Fruit fly (Drosophila melanogaster): ENCODE data around the gene CG13051.
A peak's percentile ranks its signal among the peaks of the same experiment; 100 is the strongest.

The CG13051 gene

DNA sequence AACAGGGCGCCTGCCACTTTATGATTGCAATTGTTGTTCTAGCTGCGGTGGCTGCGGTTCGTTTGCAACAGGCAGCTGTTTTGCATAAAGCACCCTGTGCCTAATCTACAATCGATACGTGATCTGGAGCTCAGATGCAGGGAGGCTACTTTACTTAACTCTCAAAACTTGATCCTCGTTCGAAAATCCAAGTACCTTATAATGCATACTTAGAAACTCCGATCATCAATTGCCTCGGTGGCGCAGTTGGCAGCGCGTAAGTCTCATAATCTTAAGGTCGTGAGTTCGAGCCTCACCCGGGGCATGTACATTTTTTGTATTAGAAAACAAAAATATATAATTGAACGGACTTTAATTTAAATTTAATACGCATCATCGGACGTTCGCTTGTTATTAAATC lies 43.1 kb downstream of the CG13051 start:
- TF ChIP-seq Abd-B (GFP tag; optimal IDR thresholded peaks at IDR 0.05), result no peak
- no peak for TF ChIP-seq N (GFP tag; optimal IDR thresholded peaks at IDR 0.05)
- no peak for TF ChIP-seq lola (GFP tag; optimal IDR thresholded peaks at IDR 0.05)
- no peak for TF ChIP-seq Dfd (GFP tag; optimal IDR thresholded peaks at IDR 0.05)
- TF ChIP-seq dl (GFP tag; optimal IDR thresholded peaks at IDR 0.05; ENCODE audit: insufficient read depth in 1 of 2, partially characterized antibody in 2 of 2), result no peak

DNA sequence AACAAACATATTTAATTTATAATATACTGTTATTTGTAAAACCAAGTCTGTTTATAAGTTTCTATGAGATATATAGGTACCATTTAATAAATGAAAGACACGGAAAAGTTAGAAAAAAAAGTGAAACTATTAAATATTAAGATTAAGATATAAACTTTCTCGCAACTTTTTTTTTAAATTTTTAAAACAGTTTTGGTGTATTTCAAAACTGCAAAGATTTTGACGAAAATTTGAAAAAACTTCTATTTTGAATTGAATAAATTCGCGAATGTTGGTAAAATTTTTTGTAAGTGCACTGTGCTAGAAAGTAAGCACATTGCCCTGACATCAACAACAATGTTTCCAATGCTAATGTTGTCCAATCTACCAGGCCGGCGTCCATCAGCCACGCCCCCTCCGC lies 43.6 kb downstream of the CG13051 start:
- TF ChIP-seq sage (GFP tag; optimal IDR thresholded peaks at IDR 0.05) (no peak), woc (GFP tag; optimal IDR thresholded peaks at IDR 0.05) (no peak), Hr78 (GFP tag; optimal IDR thresholded peaks at IDR 0.05) (no peak)

DNA sequence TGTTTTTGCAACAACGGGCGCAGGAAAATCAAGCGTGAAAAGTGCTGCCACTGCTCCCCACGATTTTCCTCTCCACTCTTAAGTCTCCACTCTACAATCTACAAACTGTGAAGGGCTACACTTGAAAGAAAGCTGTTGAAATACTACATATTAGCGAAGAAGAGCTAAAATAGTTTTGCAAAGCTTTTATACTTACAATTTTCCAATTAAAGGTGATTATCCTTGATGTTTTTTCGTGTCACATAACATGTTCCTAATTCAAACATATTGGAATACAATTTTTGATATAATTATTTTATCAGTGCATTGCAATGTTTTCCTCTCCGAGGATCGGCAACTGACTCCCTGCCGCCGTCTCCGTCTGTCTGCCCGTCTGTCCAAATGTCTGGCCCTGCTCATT lies 47.0 kb downstream of the CG13051 start:
- TF ChIP-seq ey (GFP tag; optimal IDR thresholded peaks at IDR 0.05) (no peak), fru (GFP tag; optimal IDR thresholded peaks at IDR 0.05) (peak; percentile 17)

DNA sequence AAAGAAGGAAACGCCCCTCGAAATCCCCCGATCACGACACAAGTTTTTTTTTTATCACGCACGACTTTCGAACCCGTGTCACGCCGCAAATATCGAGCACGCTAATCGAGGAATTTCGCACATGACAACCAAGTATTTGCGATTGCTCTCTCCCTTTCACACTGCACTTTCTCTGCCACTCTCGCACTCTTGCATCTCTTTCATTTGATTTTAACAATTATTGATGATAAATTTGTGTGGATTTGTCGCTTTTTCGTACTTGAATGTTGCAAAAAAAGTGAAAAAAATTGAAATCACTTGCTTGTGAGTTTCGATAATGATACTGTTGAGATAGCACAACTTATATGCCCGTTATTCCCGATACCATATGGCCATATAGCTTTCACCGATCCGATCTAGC lies 47.7 kb downstream of the CG13051 start, which contains the start of gene CG13073:
Gene CG13073, minus strand, starts transcription at position 101 of the 400 bp plus-strand sequence.
- TF ChIP-seq CG9705 (GFP tag; optimal IDR thresholded peaks at IDR 0.05) (no peak), Hr78 (GFP tag; optimal IDR thresholded peaks at IDR 0.05) (no peak), Sp1 (GFP tag; optimal IDR thresholded peaks at IDR 0.05) (no peak), dmrt93B (GFP tag; optimal IDR thresholded peaks at IDR 0.05) (no peak), Abd-B (GFP tag; optimal IDR thresholded peaks at IDR 0.05) (no peak), CG32264 (GFP tag; optimal IDR thresholded peaks at IDR 0.05) (no peak), Hnf4 (GFP tag; optimal IDR thresholded peaks at IDR 0.05) (no peak), pan (optimal IDR thresholded peaks at IDR 0.05) (no peak)

DNA sequence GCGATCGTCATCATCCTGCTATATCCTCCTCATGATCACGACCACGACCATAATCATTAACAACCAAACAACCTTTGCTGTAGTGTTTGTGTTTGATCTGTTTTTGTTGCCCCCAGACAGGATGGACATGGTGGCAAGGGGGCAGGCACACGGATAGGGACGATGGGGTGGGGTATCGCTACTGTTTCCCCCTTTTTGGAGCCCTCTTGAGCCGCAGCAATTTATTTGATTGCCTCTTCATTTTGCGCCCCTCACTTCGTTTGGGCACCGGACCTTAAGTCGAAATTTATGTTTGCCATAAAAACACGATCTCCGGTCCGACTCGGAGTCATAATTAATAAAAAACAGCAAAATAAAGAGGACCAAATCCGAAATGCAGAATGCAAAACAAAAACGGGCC lies 49.1 kb downstream of the CG13051 start:
- TF ChIP-seq GATAd (GFP tag; optimal IDR thresholded peaks at IDR 0.05) (no peak), fru (GFP tag; optimal IDR thresholded peaks at IDR 0.05) (peak; percentile 39), woc (GFP tag; optimal IDR thresholded peaks at IDR 0.05) (no peak), Sp1 (GFP tag; optimal IDR thresholded peaks at IDR 0.05) (peak; percentile 4), rgr (GFP tag; optimal IDR thresholded peaks at IDR 0.05) (no peak), foxo (GFP tag; optimal IDR thresholded peaks at IDR 0.05) (no peak), br (GFP tag; optimal IDR thresholded peaks at IDR 0.05) (peak; percentile 7), sv (GFP tag; optimal IDR thresholded peaks at IDR 0.05) (no peak), CrebA (GFP tag; optimal IDR thresholded peaks at IDR 0.05; ENCODE audit: borderline replicate concordance) (no peak), psq (GFP tag; optimal IDR thresholded peaks at IDR 0.05) (peak; percentile 53), Rel (GFP tag; optimal IDR thresholded peaks at IDR 0.05) (peak; percentile 16), Rel (tag; optimal IDR thresholded peaks at IDR 0.05) (no peak), Hnf4 (GFP tag; optimal IDR thresholded peaks at IDR 0.05) (no peak), Dfd (GFP tag; optimal IDR thresholded peaks at IDR 0.05) (no peak)

DNA sequence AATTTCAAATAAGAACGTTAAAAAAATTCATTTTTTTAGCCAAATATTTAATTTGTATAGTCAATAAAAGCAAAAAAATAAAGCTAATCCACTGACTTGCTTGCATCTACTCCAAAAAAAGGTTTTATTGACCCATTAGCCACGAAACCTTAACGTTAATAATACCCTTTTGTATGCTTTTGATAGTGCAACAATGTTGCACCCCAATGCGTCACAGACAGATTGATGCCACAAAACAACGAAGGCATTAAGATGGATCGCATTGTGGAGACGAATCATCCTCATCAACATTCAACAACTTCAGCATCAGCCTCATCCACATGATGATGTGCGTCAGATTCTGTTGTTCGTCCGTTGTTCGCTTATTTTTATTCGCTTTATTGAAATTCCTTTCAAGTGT lies 49.5 kb downstream of the CG13051 start:
- no peak for TF ChIP-seq br (GFP tag; optimal IDR thresholded peaks at IDR 0.05)
- no peak for TF ChIP-seq GATAd (GFP tag; optimal IDR thresholded peaks at IDR 0.05)
- no peak for TF ChIP-seq foxo (GFP tag; optimal IDR thresholded peaks at IDR 0.05)
- TF ChIP-seq Myc (optimal IDR thresholded peaks at IDR 0.05), result no peak
- no peak for TF ChIP-seq lola (GFP tag; optimal IDR thresholded peaks at IDR 0.05)
- no peak for TF ChIP-seq CG9705 (GFP tag; optimal IDR thresholded peaks at IDR 0.05)
- TF ChIP-seq Rel (GFP tag; optimal IDR thresholded peaks at IDR 0.05), result no peak
- no peak for TF ChIP-seq Rel (tag; optimal IDR thresholded peaks at IDR 0.05)
- TF ChIP-seq woc (GFP tag; optimal IDR thresholded peaks at IDR 0.05), result no peak
- TF ChIP-seq jim (GFP tag; optimal IDR thresholded peaks at IDR 0.05), result no peak
- no peak for TF ChIP-seq dsf (GFP tag; optimal IDR thresholded peaks at IDR 0.05; ENCODE audit: borderline replicate concordance)
